Fruit fly (Drosophila melanogaster): ENCODE measurements around the gene CG9588.

Gene CG9588

dm6 chr3R:13674492-13675033, 1.9 kb downstream of the CG9588 start, which contains the start of gene Task6 (continued):
- no peak for TF ChIP-seq CG2129 (GFP tag; IDR thresholded peaks at IDR 0.05; ENCODE audit: partially characterized antibody)
- TF ChIP-seq CG5180 (GFP tag; optimal IDR thresholded peaks at IDR 0.05), result no peak
- no peak for TF ChIP-seq CG11456 (GFP tag; IDR thresholded peaks at IDR 0.05)
- no peak for TF ChIP-seq HHEX (GFP tag; optimal IDR thresholded peaks at IDR 0.05)
- no peak for TF ChIP-seq Meics (GFP tag; optimal IDR thresholded peaks at IDR 0.05)
- peak; percentile 75 for TF ChIP-seq sens (GFP tag)
- no peak for TF ChIP-seq Hr78 (GFP tag; optimal IDR thresholded peaks at IDR 0.05)
- no peak for TF ChIP-seq Lim3 (GFP tag; IDR thresholded peaks at IDR 0.05)
- peak; percentile 99 for TF ChIP-seq CG6654 (GFP tag; optimal IDR thresholded peaks at IDR 0.05)
- TF ChIP-seq crp (GFP tag; optimal IDR thresholded peaks at IDR 0.05), result no peak

dm6 chr3R:13672898-13673297, 3.6 kb downstream of the CG9588 start:
- TF ChIP-seq CG17612 (GFP tag; IDR thresholded peaks at IDR 0.05) (peak; percentile 94), CG8290 (GFP tag; optimal IDR thresholded peaks at IDR 0.05) (peak; percentile 82), CG8290 (tag; optimal IDR thresholded peaks at IDR 0.05) (peak in 1 of 2 experiments; percentile 92), Kr (GFP tag; optimal IDR thresholded peaks at IDR 0.05) (no peak)

dm6 chr3R:13665992-13666391, 10.5 kb downstream of the CG9588 start:
- TF ChIP-seq cg (GFP tag; optimal IDR thresholded peaks at IDR 0.05), result no peak
- peak; percentile 43 for TF ChIP-seq Med (GFP tag)
- peak; percentile 53 for TF ChIP-seq Ets65A (GFP tag)

dm6 chr3R:13662149-13662548, 14.3 kb downstream of the CG9588 start:
- TF ChIP-seq crol (GFP tag; IDR thresholded peaks at IDR 0.05) (peak; percentile 60), luna (GFP tag; optimal IDR thresholded peaks at IDR 0.05) (no peak), CG9609 (GFP tag; optimal IDR thresholded peaks at IDR 0.05) (no peak), Ets65A (GFP tag) (peak; percentile 64), danr (GFP tag; IDR thresholded peaks at IDR 0.05) (0 out of 2 replicates have a peak, but pooled peaks have one; percentile 7), Dbx (GFP tag; IDR thresholded peaks at IDR 0.05) (0 out of 3 replicates have a peak, but pooled peaks have one; percentile 12), CG18476 (GFP tag; optimal IDR thresholded peaks at IDR 0.05) (no peak)

- TF ChIP-seq CG11723 (GFP tag; optimal IDR thresholded peaks at IDR 0.05), result peak; percentile 47
- TF ChIP-seq twi (tag; optimal IDR thresholded peaks at IDR 0.05), result no peak
- no peak for TF ChIP-seq CG1647 (GFP tag; optimal IDR thresholded peaks at IDR 0.05)
- peak; percentile 67 for TF ChIP-seq sqz (GFP tag; optimal IDR thresholded peaks at IDR 0.05)
- TF ChIP-seq pros (GFP tag; optimal IDR thresholded peaks at IDR 0.05), result no peak
- TF ChIP-seq Mad (GFP tag; optimal IDR thresholded peaks at IDR 0.05), result peak; percentile 32
- peak; percentile 37 for TF ChIP-seq CG10267 (tag; optimal IDR thresholded peaks at IDR 0.05)
- peak; percentile 51 for TF ChIP-seq da (GFP tag; optimal IDR thresholded peaks at IDR 0.05)
- no peak for TF ChIP-seq dmrt99B (tag; optimal IDR thresholded peaks at IDR 0.05)
- TF ChIP-seq nmo (GFP tag; optimal IDR thresholded peaks at IDR 0.05), result peak; percentile 29
- TF ChIP-seq CG11560 (tag; IDR thresholded peaks at IDR 0.05), result no peak
- TF ChIP-seq CG7987 (GFP tag; optimal IDR thresholded peaks at IDR 0.05), result peak; percentile 93
- peak; percentile 73 for TF ChIP-seq CG12769 (tag; optimal IDR thresholded peaks at IDR 0.05)
- TF ChIP-seq trh (GFP tag; optimal IDR thresholded peaks at IDR 0.05), result no peak
- peak; percentile 59 for TF ChIP-seq eyg (GFP tag; optimal IDR thresholded peaks at IDR 0.05)
- TF ChIP-seq ab (GFP tag; optimal IDR thresholded peaks at IDR 0.05), result peak; percentile 16
- peak; percentile 84 for TF ChIP-seq E2f1 (GFP tag; IDR thresholded peaks at IDR 0.05)
- peak; percentile 28; the same call in 2 of the 3 replicates for TF ChIP-seq B-H1 (GFP tag; IDR thresholded peaks at IDR 0.05)
- TF ChIP-seq CG32772 (GFP tag; IDR thresholded peaks at IDR 0.05), result peak; percentile 32; the same call in 1 of the 2 replicates
- peak; percentile 77 for TF ChIP-seq CG32532 (GFP tag; IDR thresholded peaks at IDR 0.05)
- peak; percentile 89 for TF ChIP-seq CG30020 (tag; optimal IDR thresholded peaks at IDR 0.05)
Observed at dm6 chr3R:13660924-13661659, 15.4 kb downstream of the CG9588 start, which contains the start of gene B52. Gene B52 (plus strand): TSS chr3R:13661311.
